Worm (Caenorhabditis elegans) whole organism, late embryonic: Measurements from ENCODE around the gene cdh-9.

Experiments
- ama-1 ChIP-seq: fragments of 150-350 bp; optimal IDR thresholded peaks from 2 replicates; lab custom pipeline; 2014
- ceh-24 ChIP-seq: sonication (generic microtip); optimal IDR thresholded peaks from 2 replicates; lab custom pipeline; 2016; ENCODE audit warnings: mild to moderate bottlenecking, missing genetic modification characterization, missing compliant biosample characterization
- ceh-31 ChIP-seq: sonication (generic microtip); optimal IDR thresholded peaks from 2 replicates; lab custom pipeline; 2016; ENCODE audit warnings: missing genetic modification characterization, missing compliant biosample characterization
- fkh-10 ChIP-seq: fragments of 150-350 bp; optimal IDR thresholded peaks from 2 replicates; lab custom pipeline; 2014; ENCODE audit warnings: missing biosample characterization, missing genetic modification reagents, missing genetic modification characterization
- hlh-30 ChIP-seq: sonication (generic microtip); optimal IDR thresholded peaks from 2 replicates; lab custom pipeline; 2017; ENCODE audit warnings: antibody characterized with exemption, missing genetic modification characterization, missing compliant biosample characterization; ENCODE audit not compliant: insufficient read depth
- madf-2 ChIP-seq: sonication (generic microtip); optimal IDR thresholded peaks from 2 replicates; lab custom pipeline; 2017; ENCODE audit warnings: missing genetic modification characterization, missing compliant biosample characterization
- pag-3 ChIP-seq: sonication (generic microtip); optimal IDR thresholded peaks from 2 replicates; lab custom pipeline; 2016; ENCODE audit warnings: missing compliant biosample characterization, missing genetic modification characterization, borderline replicate concordance
- pha-4 ChIP-seq: fragments of 150-350 bp; optimal IDR thresholded peaks from 2 replicates; lab custom pipeline; 2018; ENCODE audit warnings: missing biosample characterization, missing genetic modification reagents, missing genetic modification characterization

DNA sequence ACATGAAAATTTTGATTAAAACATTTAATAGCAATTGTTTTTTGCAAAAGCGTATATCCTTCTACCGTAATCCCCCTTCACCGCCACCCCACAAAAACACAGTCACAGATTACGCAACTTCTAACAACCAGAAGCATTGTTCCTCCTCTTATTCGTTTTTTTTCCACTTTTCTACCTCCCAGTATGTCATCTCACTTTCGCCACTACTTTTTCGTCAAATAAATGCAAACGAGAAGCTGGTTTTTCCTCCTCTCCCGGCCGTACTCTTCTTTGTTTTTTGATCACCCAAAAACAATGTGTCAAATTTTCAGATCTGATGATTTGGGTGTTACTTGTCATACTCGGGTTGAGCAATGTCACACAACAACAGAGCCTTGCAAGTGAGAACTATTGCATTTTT lies 38.0 kb downstream of the cdh-9 start, which contains the start of gene C06G1.1:
- TF ChIP-seq pha-4 (no peak), fkh-10 (GFP tag; lab: Kevin White, UChicago) (no peak), ceh-24 (tag; lab: Kevin White, UChicago) (no peak), ama-1 (lab: Kevin White, UChicago) (no peak), hlh-30 (tag; lab: Kevin White, UChicago) (no peak), madf-2 (tag; lab: Kevin White, UChicago) (no peak), pag-3 (tag; lab: Kevin White, UChicago) (no peak), ceh-31 (tag; lab: Kevin White, UChicago) (no peak)
